Worm (Caenorhabditis elegans): ENCODE measurements around the gene C55C3.1.
A peak's percentile ranks its signal among the peaks of the same experiment; 100 is the strongest.

C55C3.1 gene

DNA sequence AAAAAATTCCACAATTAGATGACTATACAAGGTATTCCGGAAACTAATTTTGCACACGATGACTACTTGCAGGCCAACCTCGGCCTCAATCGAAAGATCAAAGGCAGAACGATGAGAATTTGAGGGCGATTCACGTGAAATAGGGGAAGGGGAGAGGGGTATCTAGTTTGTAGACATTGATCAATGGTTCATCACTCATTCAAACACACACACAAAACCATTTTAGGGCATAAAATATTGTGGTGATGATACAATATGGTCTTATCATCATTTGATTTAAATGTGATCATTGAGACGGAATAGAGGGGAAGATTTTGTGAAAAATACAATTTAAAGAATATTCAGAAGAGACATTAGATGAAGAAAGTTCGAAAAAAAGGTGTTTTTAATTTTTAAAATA, 53.9 kb downstream of the C55C3.1 start (continued):
- TF ChIP-seq nhr-102 (tag; optimal IDR thresholded peaks at IDR 0.05) (peak; percentile 24), daf-19 (GFP tag; conservative IDR thresholded peaks at IDR 0.05) (no peak), lin-15B (tag; optimal IDR thresholded peaks at IDR 0.05) (no peak), fos-1 (tag; optimal IDR thresholded peaks at IDR 0.05) (no peak), nhr-237 (tag; optimal IDR thresholded peaks at IDR 0.05) (no peak), F10B5.3 (tag; optimal IDR thresholded peaks at IDR 0.05) (no peak), nhr-42 (GFP tag; IDR thresholded peaks at IDR 0.05) (no peak)
